Fruit fly (Drosophila melanogaster) whole organism, embryonic: ENCODE data around the gene RPA1.

Source experiments
- CG10209 ChIP-seq: fragments of 200-800 bp; sonication (Bioruptor generic); optimal IDR thresholded peaks from 3 replicates; lab custom pipeline; 2017; ENCODE audit warnings: missing biosample characterization, mild to moderate bottlenecking, missing genetic modification characterization, missing genetic modification reagents
- CG10267 ChIP-seq: fragments of 200-800 bp; sonication (Bioruptor generic); optimal IDR thresholded peaks from 2 replicates; lab custom pipeline; 2018; ENCODE audit warnings: missing biosample characterization, mild to moderate bottlenecking, missing genetic modification characterization, moderate library complexity
- CG10431 ChIP-seq: fragments of 200-800 bp; sonication (Bioruptor generic); optimal IDR thresholded peaks from 3 replicates; lab custom pipeline; 2018; ENCODE audit warnings: missing biosample characterization, mild to moderate bottlenecking, missing genetic modification characterization
- CG10654 ChIP-seq: fragments of 200-800 bp; sonication (Bioruptor generic); optimal IDR thresholded peaks from 2 replicates; lab custom pipeline; 2016; ENCODE audit warnings: missing biosample characterization, missing genetic modification characterization
- CG12391 ChIP-seq: fragments of 200-800 bp; sonication (Bioruptor generic); optimal IDR thresholded peaks from 3 replicates; lab custom pipeline; 2018; ENCODE audit warnings: missing biosample characterization, mild to moderate bottlenecking, missing genetic modification characterization, moderate library complexity
- CG13287 ChIP-seq: fragments of 200-800 bp; sonication (Bioruptor generic); IDR thresholded peaks from 2 replicates; pipeline ENCODE4 v1.3.6; 2022; ENCODE audit warnings: missing biosample characterization, missing genetic modification characterization; ENCODE audit not compliant: partially characterized antibody
- CG1529 ChIP-seq: fragments of 200-800 bp; sonication (Bioruptor generic); optimal IDR thresholded peaks from 3 replicates; lab custom pipeline; 2018; ENCODE audit warnings: missing biosample characterization, missing genetic modification characterization
- CG15696 ChIP-seq: fragments of 200-800 bp; sonication (Bioruptor generic); optimal IDR thresholded peaks from 2 replicates; lab custom pipeline; 2019; ENCODE audit warnings: missing biosample characterization, mild to moderate bottlenecking, missing genetic modification characterization, moderate library complexity
- CG1647 ChIP-seq: fragments of 200-800 bp; sonication (Bioruptor generic); optimal IDR thresholded peaks from 3 replicates; lab custom pipeline; 2016; ENCODE audit warnings: missing biosample characterization, missing genetic modification characterization
- CG17186 ChIP-seq: fragments of 200-800 bp; sonication (Bioruptor generic); optimal IDR thresholded peaks from 3 replicates; lab custom pipeline; 2017; ENCODE audit warnings: missing biosample characterization, missing genetic modification reagents, missing genetic modification characterization
- CG17328 ChIP-seq: fragments of 200-800 bp; sonication (Bioruptor generic); IDR thresholded peaks from 2 replicates; pipeline ENCODE4 v1.3.6; 2022; ENCODE audit warnings: missing biosample characterization, missing genetic modification characterization
- CG2712 ChIP-seq: fragments of 200-800 bp; optimal IDR thresholded peaks from 3 replicates; lab custom pipeline; 2019; ENCODE audit warnings: missing biosample characterization, mild to moderate bottlenecking, missing genetic modification characterization, moderate library complexity
- CG2875 ChIP-seq: fragments of 200-800 bp; sonication (Bioruptor generic); optimal IDR thresholded peaks from 2 replicates; lab custom pipeline; 2017; ENCODE audit warnings: missing biosample characterization, mild to moderate bottlenecking, missing genetic modification characterization, missing genetic modification reagents
- CG31441 ChIP-seq: fragments of 200-800 bp; sonication (Bioruptor generic); IDR thresholded peaks from 2 replicates; pipeline ENCODE4 v1.3.6; 2022; ENCODE audit warnings: missing biosample characterization, missing genetic modification characterization
- CG3281 ChIP-seq: fragments of 200-800 bp; sonication (Bioruptor generic); optimal IDR thresholded peaks from 3 replicates; lab custom pipeline; 2017; ENCODE audit warnings: missing biosample characterization, mild to moderate bottlenecking, missing genetic modification characterization
- CG33557 ChIP-seq: fragments of 200-800 bp; sonication (Bioruptor generic); optimal IDR thresholded peaks from 2 replicates; lab custom pipeline; 2019; ENCODE audit warnings: missing biosample characterization, mild to moderate bottlenecking, missing genetic modification characterization, moderate library complexity
- CG7556 ChIP-seq: fragments of 200-800 bp; sonication (Bioruptor generic); optimal IDR thresholded peaks from 2 replicates; lab custom pipeline; 2017; ENCODE audit warnings: missing biosample characterization, mild to moderate bottlenecking, missing genetic modification characterization
- CoRest ChIP-seq: fragments of 200-800 bp; sonication (Bioruptor generic); optimal IDR thresholded peaks from 3 replicates; lab custom pipeline; 2018; ENCODE audit warnings: missing biosample characterization, mild to moderate bottlenecking, missing genetic modification characterization, moderate library complexity
- Dll ChIP-seq: fragments of 200-800 bp; sonication (Bioruptor generic); IDR thresholded peaks from 4 replicates; pipeline ENCODE4 v1.3.6; 2022; ENCODE audit warnings: missing biosample characterization, missing genetic modification characterization; ENCODE audit not compliant: partially characterized antibody
- HLH3B ChIP-seq: fragments of 200-800 bp; sonication (Bioruptor generic); IDR thresholded peaks from 2 replicates; pipeline ENCODE4 v1.3.6; 2022; ENCODE audit warnings: missing biosample characterization, missing genetic modification characterization
- HLH54F ChIP-seq: fragments of 200-800 bp; sonication (Bioruptor generic); optimal IDR thresholded peaks from 3 replicates; lab custom pipeline; 2016; ENCODE audit warnings: missing biosample characterization, missing genetic modification characterization
- MBD-R2 ChIP-seq: fragments of 200-800 bp; sonication (Bioruptor generic); IDR thresholded peaks from 2 replicates; pipeline ENCODE4 v1.3.6; 2022; ENCODE audit warnings: missing biosample characterization, missing genetic modification characterization
- MESR4 ChIP-seq: fragments of 200-800 bp; sonication (Bioruptor generic); optimal IDR thresholded peaks from 2 replicates; lab custom pipeline; 2018; ENCODE audit warnings: missing biosample characterization, mild to moderate bottlenecking, missing genetic modification characterization, moderate library complexity
- Med ChIP-seq: fragments of 200-800 bp; sonication (Bioruptor generic); peaks from one replicate; lab custom pipeline; 2016; ENCODE audit warnings: missing biosample characterization, missing genetic modification characterization, mild to moderate bottlenecking, inconsistent platforms, moderate library complexity
- Mrtf ChIP-seq: fragments of 200-800 bp; sonication (Bioruptor generic); IDR thresholded peaks from 3 replicates; pipeline ENCODE4 v1.3.6; 2022; ENCODE audit warnings: missing biosample characterization, missing genetic modification characterization
- Ssrp ChIP-seq: fragments of 200-800 bp; sonication (Bioruptor generic); optimal IDR thresholded peaks from 2 replicates; lab custom pipeline; 2018; ENCODE audit warnings: missing biosample characterization, mild to moderate bottlenecking, missing genetic modification characterization, moderate library complexity
- Xrp1 ChIP-seq: fragments of 200-800 bp; sonication (Bioruptor generic); IDR thresholded peaks from 2 replicates; pipeline ENCODE4 v1.3.6; 2022; ENCODE audit warnings: missing biosample characterization, missing genetic modification characterization
- ara ChIP-seq: fragments of 200-800 bp; sonication (Bioruptor generic); IDR thresholded peaks from 2 replicates; pipeline ENCODE4 v1.3.6; 2022; ENCODE audit warnings: missing biosample characterization, missing genetic modification characterization
- ato ChIP-seq: fragments of 200-800 bp; sonication (Bioruptor generic); IDR thresholded peaks from 2 replicates; pipeline ENCODE4 v1.3.6; 2022; ENCODE audit warnings: missing biosample characterization, missing genetic modification characterization; ENCODE audit not compliant: partially characterized antibody
- bsh ChIP-seq, 2 experiments: fragments of 200-800 bp; sonication (Bioruptor generic); optimal IDR thresholded peaks; 2 replicates each; lab custom pipeline; 2017 to 2018; ENCODE audit warnings: mild to moderate bottlenecking in 2 of 2, missing biosample characterization in 2 of 2, missing genetic modification characterization in 2 of 2, moderate library complexity in 1 of 2
- chm ChIP-seq: fragments of 200-800 bp; sonication (Bioruptor generic); IDR thresholded peaks from 2 replicates; pipeline ENCODE4 v1.3.6; 2022; ENCODE audit warnings: missing biosample characterization, missing genetic modification characterization
- ci ChIP-seq: fragments of 200-800 bp; sonication (Bioruptor generic); IDR thresholded peaks from 3 replicates; pipeline ENCODE4 v1.3.6; 2022; ENCODE audit warnings: missing biosample characterization, missing genetic modification characterization
- emc ChIP-seq: fragments of 200-800 bp; sonication (Bioruptor generic); optimal IDR thresholded peaks from 2 replicates; lab custom pipeline; 2016; ENCODE audit warnings: missing biosample characterization, missing genetic modification characterization
- grau ChIP-seq: fragments of 200-800 bp; optimal IDR thresholded peaks from 3 replicates; lab custom pipeline; 2019; ENCODE audit warnings: missing biosample characterization, mild to moderate bottlenecking, missing genetic modification characterization, moderate library complexity
- lola ChIP-seq, 3 experiments: fragments of >200 bp in 2 of 3; fragments of 200-800 bp in 1 of 3; sonication (Bioruptor generic) in 1 of 3; optimal IDR thresholded peaks; 2 replicates each; lab custom pipeline; 2017 to 2019; ENCODE audit warnings: missing biosample characterization in 3 of 3, missing genetic modification characterization in 3 of 3, mild to moderate bottlenecking in 1 of 3, moderate library complexity in 1 of 3
- odd ChIP-seq: fragments of 200-800 bp; sonication (Bioruptor generic); optimal IDR thresholded peaks from 2 replicates; lab custom pipeline; 2017; ENCODE audit warnings: missing biosample characterization, mild to moderate bottlenecking, missing genetic modification characterization
- pan ChIP-seq, 4 experiments: fragments of >200 bp in 3 of 4; fragments of 200-800 bp in 1 of 4; sonication (Bioruptor generic) in 1 of 4; optimal IDR thresholded peaks in 3 of 4; IDR thresholded peaks in 1 of 4; 2 replicates each; pipeline versions ENCODE4 v1.3.6 to Lab custom; 2017 to 2022; ENCODE audit warnings: missing biosample characterization in 2 of 4, missing genetic modification characterization in 2 of 4, mixed read lengths in 1 of 4
- peb ChIP-seq: fragments of 200-800 bp; sonication (Bioruptor generic); IDR thresholded peaks from 2 replicates; pipeline ENCODE4 v1.3.6; 2022; ENCODE audit warnings: missing biosample characterization, missing genetic modification characterization
- phol ChIP-seq: fragments of 200-800 bp; sonication (Bioruptor generic); optimal IDR thresholded peaks from 3 replicates; lab custom pipeline; 2018; ENCODE audit warnings: missing biosample characterization, mild to moderate bottlenecking, missing genetic modification characterization, moderate library complexity
- row ChIP-seq: fragments of 200-800 bp; sonication (Bioruptor generic); IDR thresholded peaks from 3 replicates; pipeline ENCODE4 v1.3.6; 2022; ENCODE audit warnings: missing biosample characterization, missing genetic modification characterization
- sens ChIP-seq: fragments of 200-800 bp; sonication (Bioruptor generic); peaks from one replicate; lab custom pipeline; 2016; ENCODE audit warnings: missing biosample characterization, missing genetic modification characterization
- slp2 ChIP-seq: fragments of 200-800 bp; sonication (Bioruptor generic); optimal IDR thresholded peaks from 2 replicates; lab custom pipeline; 2016; ENCODE audit warnings: missing biosample characterization, missing genetic modification characterization
- sr ChIP-seq: fragments of 200-800 bp; sonication (Bioruptor generic); IDR thresholded peaks from 3 replicates; pipeline ENCODE4 v1.3.6; 2022; ENCODE audit warnings: missing biosample characterization, missing genetic modification characterization
- stc ChIP-seq: fragments of 200-800 bp; sonication (Bioruptor generic); IDR thresholded peaks from 2 replicates; pipeline ENCODE4 v1.3.6; 2022; ENCODE audit warnings: missing biosample characterization, missing genetic modification characterization
- tio ChIP-seq: fragments of 200-800 bp; sonication (Bioruptor generic); optimal IDR thresholded peaks from 2 replicates; lab custom pipeline; 2017; ENCODE audit warnings: missing biosample characterization, missing genetic modification characterization, inconsistent platforms
- tna ChIP-seq: fragments of 200-800 bp; sonication (Bioruptor generic); IDR thresholded peaks from 2 replicates; pipeline ENCODE4 v1.3.6; 2022; ENCODE audit warnings: missing biosample characterization, missing genetic modification characterization; ENCODE audit not compliant: partially characterized antibody
- unpg ChIP-seq: fragments of 200-800 bp; sonication (Bioruptor generic); optimal IDR thresholded peaks from 3 replicates; lab custom pipeline; 2018; ENCODE audit warnings: missing biosample characterization, mild to moderate bottlenecking, missing genetic modification characterization, moderate library complexity
- zfh1 ChIP-seq: fragments of 200-800 bp; sonication (Bioruptor generic); IDR thresholded peaks from 3 replicates; pipeline ENCODE4 v1.3.6; 2022; ENCODE audit warnings: missing biosample characterization, missing genetic modification characterization

The RPA1 gene

dm6 chr3R:8233864-8234263, 30.4 kb downstream of the RPA1 start (continued):
- TF ChIP-seq unpg: peak; percentile 10
- TF ChIP-seq CG17186 (GFP tag; lab: Kevin White, UChicago): no peak
- peak; percentile 17 for TF ChIP-seq CG2875 (GFP tag; lab: Kevin White, UChicago)
- TF ChIP-seq Ssrp: peak; percentile 28
- 0 out of 4 replicates have a peak, but pooled peaks have one; percentile 5 for TF ChIP-seq Dll (GFP tag; lab: Robert Waterston, UW)
- peak; percentile 19 for TF ChIP-seq CG10209 (GFP tag; lab: Kevin White, UChicago)
- TF ChIP-seq CG13287 (GFP tag; lab: Robert Waterston, UW): no peak
- TF ChIP-seq HLH54F (GFP tag; lab: Kevin White, UChicago): no peak
- peak in 1 of 2 experiments; percentile 63 for TF ChIP-seq bsh (GFP tag; optimal IDR thresholded peaks at IDR 0.05; lab: Kevin White, UChicago)
- TF ChIP-seq peb: 0 out of 2 replicates have a peak, but pooled peaks have one; percentile 14
- 0 out of 2 replicates have a peak, but pooled peaks have one; percentile 46 for TF ChIP-seq CG17328 (GFP tag; lab: Robert Waterston, UW)
- TF ChIP-seq sens (GFP tag; lab: Kevin White, UChicago): peak; percentile 87
- TF ChIP-seq grau (tag; lab: Kevin White, UChicago): peak; percentile 17
- TF ChIP-seq CoRest: peak; percentile 3
- peak; percentile 14 for TF ChIP-seq CG7556 (GFP tag; lab: Kevin White, UChicago)
- TF ChIP-seq chm (GFP tag; lab: Robert Waterston, UW): no peak
- TF ChIP-seq tna (GFP tag; lab: Robert Waterston, UW): no peak
- TF ChIP-seq odd (GFP tag; lab: Kevin White, UChicago): peak; percentile 12
- no peak for TF ChIP-seq CG10431
- TF ChIP-seq MESR4 (GFP tag; lab: Kevin White, UChicago): peak; percentile 35
- TF ChIP-seq CG1529 (GFP tag; lab: Kevin White, UChicago): peak; percentile 18
- no peak for TF ChIP-seq CG1647 (GFP tag; lab: Kevin White, UChicago)
- no peak for TF ChIP-seq CG3281
- TF ChIP-seq HLH3B (GFP tag; lab: Robert Waterston, UW): peak; percentile 21; the same call in 1 of the 2 replicates
- TF ChIP-seq row: peak; percentile 69; the same call in 2 of the 3 replicates
- peak; percentile 8; the same call in 1 of the 2 replicates for TF ChIP-seq CG31441 (GFP tag; lab: Robert Waterston, UW)
- no peak for TF ChIP-seq slp2
- no peak for TF ChIP-seq emc (GFP tag; lab: Kevin White, UChicago)
- TF ChIP-seq ara (GFP tag; lab: Robert Waterston, UW): 0 out of 2 replicates have a peak, but pooled peaks have one; percentile 4
- peak; percentile 21; the same call in 1 of the 2 replicates for TF ChIP-seq ato
- TF ChIP-seq CG12391 (tag; lab: Kevin White, UChicago): peak; percentile 41
- peak; percentile 1 for TF ChIP-seq CG15696 (tag; lab: Kevin White, UChicago)
- TF ChIP-seq CG2712 (tag; lab: Kevin White, UChicago): peak; percentile 45
- 0 out of 2 replicates have a peak, but pooled peaks have one; percentile 30 for TF ChIP-seq stc (GFP tag; lab: Robert Waterston, UW)
- TF ChIP-seq Med (GFP tag; lab: Kevin White, UChicago): peak; percentile 64
- peak in 1 of 3 experiments; percentile 38 for TF ChIP-seq lola (GFP tag; optimal IDR thresholded peaks at IDR 0.05; lab: Kevin White, UChicago)
- peak; percentile 27; the same call in 1 of the 3 replicates for TF ChIP-seq zfh1 (GFP tag; lab: Robert Waterston, UW)
- peak in 1 of 2 experiments; percentile 61 for TF ChIP-seq pan (optimal IDR thresholded peaks at IDR 0.05; lab: Kevin White, UChicago)
- TF ChIP-seq pan (GFP tag; optimal IDR thresholded peaks at IDR 0.05 in 1 of 2, IDR thresholded peaks at IDR 0.05 in 1 of 2): no peak
- no peak for TF ChIP-seq sr
- TF ChIP-seq CG33557 (GFP tag; lab: Kevin White, UChicago): no peak
- TF ChIP-seq MBD-R2 (GFP tag; lab: Robert Waterston, UW): no peak
- peak; percentile 7 for TF ChIP-seq CG10267 (tag; lab: Kevin White, UChicago)
- peak; percentile 43 for TF ChIP-seq phol (tag; lab: Kevin White, UChicago)
- no peak for TF ChIP-seq Mrtf (GFP tag; lab: Robert Waterston, UW)
- peak; percentile 8 for TF ChIP-seq tio (GFP tag; lab: Kevin White, UChicago)
- no peak for TF ChIP-seq CG10654 (GFP tag; lab: Kevin White, UChicago)
- peak; percentile 57; the same call in 1 of the 2 replicates for TF ChIP-seq Xrp1 (GFP tag; lab: Robert Waterston, UW)
- 0 out of 3 replicates have a peak, but pooled peaks have one; percentile 64 for TF ChIP-seq ci (GFP tag; lab: Robert Waterston, UW)
